Worm (Caenorhabditis elegans): Measurements from ENCODE around the gene gpa-2.

- no peak for TF ChIP-seq pqm-1 (tag; optimal IDR thresholded peaks at IDR 0.05)
- no peak for TF ChIP-seq lsy-2 (tag; optimal IDR thresholded peaks at IDR 0.05)
Measured at ce11 chrV:8394357-8394850, 23.6 kb downstream of the gpa-2 start, which contains the start of the genes pho-6 and F52E1.3.

Data from whole organism, L1 larva.